Worm (Caenorhabditis elegans) whole organism, L4 larva: ENCODE results near the gene fbxb-41.
"Not testable (repeated sequence)": the region's sequence is repeated elsewhere in the genome, so short reads cannot be mapped to it uniquely, and the experiment has no call there.

ENCODE experiments used
- D1046.2 ChIP-seq: fragments of 200-800 bp; sonication (Bioruptor generic); IDR thresholded peaks from 2 replicates; pipeline ENCODE4 v1.3.6; 2022; ENCODE audit warnings: missing genetic modification characterization, missing compliant biosample characterization
- F37D6.2 ChIP-seq: sonication (generic microtip); optimal IDR thresholded peaks from 2 replicates; lab custom pipeline; 2016; ENCODE audit warnings: mild to moderate bottlenecking, missing genetic modification characterization, missing compliant biosample characterization
- R02D3.7 ChIP-seq: fragments of 150-350 bp; sonication (generic microtip); optimal IDR thresholded peaks from 3 replicates; lab custom pipeline; 2014; ENCODE audit warnings: missing biosample characterization, missing genetic modification characterization
- T20F7.1 ChIP-seq: fragments of 200-800 bp; sonication (Bioruptor generic); optimal IDR thresholded peaks from 2 replicates; lab custom pipeline; 2018; ENCODE audit warnings: mild to moderate bottlenecking, missing genetic modification characterization, missing compliant biosample characterization
- Y105C5A.15 ChIP-seq: fragments of 200-800 bp; sonication (Bioruptor generic); IDR thresholded peaks from 2 replicates; pipeline ENCODE4 v1.3.6; 2022; ENCODE audit warnings: missing genetic modification characterization, missing compliant biosample characterization
- Y48G9A.11 ChIP-seq: fragments of 200-800 bp; sonication (Bioruptor generic); IDR thresholded peaks from 2 replicates; pipeline ENCODE4 v1.3.6; 2022; ENCODE audit warnings: missing genetic modification reagents, missing genetic modification characterization, missing compliant biosample characterization
- Y5F2A.4 ChIP-seq: fragments of 200-800 bp; sonication (Bioruptor generic); optimal IDR thresholded peaks from 2 replicates; lab custom pipeline; 2018; ENCODE audit warnings: mild to moderate bottlenecking, missing genetic modification characterization, missing compliant biosample characterization
- Y75B8A.6 ChIP-seq: fragments of 200-800 bp; sonication (Bioruptor generic); IDR thresholded peaks from 2 replicates; pipeline ENCODE4 v1.3.6; 2022; ENCODE audit warnings: missing genetic modification reagents, missing genetic modification characterization, missing compliant biosample characterization
- attf-4 ChIP-seq: sonication (generic microtip); optimal IDR thresholded peaks from 3 replicates; lab custom pipeline; 2017; ENCODE audit warnings: missing biosample characterization, missing genetic modification characterization
- ceh-20 ChIP-seq: fragments of 200-800 bp; sonication (Bioruptor generic); IDR thresholded peaks from 2 replicates; pipeline ENCODE4 v1.3.6; 2022; ENCODE audit warnings: missing genetic modification reagents, missing genetic modification characterization, missing compliant biosample characterization
- ceh-32 ChIP-seq: sonication (generic microtip); optimal IDR thresholded peaks from 2 replicates; lab custom pipeline; 2016; ENCODE audit warnings: mild to moderate bottlenecking, missing genetic modification characterization, missing compliant biosample characterization; ENCODE audit not compliant: poor library complexity
- ctbp-1 ChIP-seq: fragments of 200-800 bp; sonication (Bioruptor generic); IDR thresholded peaks from 2 replicates; pipeline ENCODE4 v1.3.6; 2022; ENCODE audit warnings: missing genetic modification reagents, missing genetic modification characterization, missing compliant biosample characterization
- daf-16 ChIP-seq, 3 experiments: sonication (generic microtip); optimal IDR thresholded peaks; 2 replicates each; lab custom pipeline; 2016 to 2017; ENCODE audit warnings: missing genetic modification characterization in 3 of 3, missing genetic modification reagents in 3 of 3, mild to moderate bottlenecking in 2 of 3, missing compliant biosample characterization in 2 of 3, missing biosample characterization in 1 of 3, moderate library complexity in 1 of 3
- dmd-8 ChIP-seq: fragments of 200-800 bp; sonication (Bioruptor generic); IDR thresholded peaks from 2 replicates; pipeline ENCODE4 v1.3.6; 2022; ENCODE audit warnings: missing genetic modification characterization, missing compliant biosample characterization
- duxl-1 ChIP-seq: sonication (generic microtip); optimal IDR thresholded peaks from 2 replicates; lab custom pipeline; 2016; ENCODE audit warnings: mild to moderate bottlenecking, missing genetic modification characterization, moderate library complexity, missing compliant biosample characterization; ENCODE audit not compliant: poor library complexity
- egl-43 ChIP-seq: fragments of 200-800 bp; sonication (Bioruptor generic); IDR thresholded peaks from 2 replicates; pipeline ENCODE4 v1.3.6; 2022; ENCODE audit warnings: missing genetic modification reagents, missing genetic modification characterization, missing compliant biosample characterization
- madf-9 ChIP-seq: fragments of 200-800 bp; sonication (Bioruptor generic); conservative IDR thresholded peaks from 2 replicates; pipeline ENCODE4 v1.3.6; 2022; ENCODE audit warnings: missing genetic modification reagents, missing genetic modification characterization, missing compliant biosample characterization
- mdl-1 ChIP-seq, 2 experiments: fragments of 150-350 bp in 1 of 2; sonication (generic microtip) in 1 of 2; optimal IDR thresholded peaks; 2 replicates each; lab custom pipeline; 2014 to 2017; ENCODE audit warnings: missing biosample characterization in 2 of 2, missing genetic modification characterization in 2 of 2
- mdt-29 ChIP-seq: fragments of 200-800 bp; sonication (Bioruptor generic); IDR thresholded peaks from 2 replicates; pipeline ENCODE4 v1.3.6; 2022; ENCODE audit warnings: missing genetic modification reagents, missing genetic modification characterization, missing compliant biosample characterization
- mxl-3 ChIP-seq: fragments of 200-800 bp; sonication (Bioruptor generic); optimal IDR thresholded peaks from 2 replicates; lab custom pipeline; 2018; ENCODE audit warnings: mild to moderate bottlenecking, missing genetic modification characterization, missing compliant biosample characterization
- nhr-111 ChIP-seq: fragments of 200-800 bp; sonication (Bioruptor generic); optimal IDR thresholded peaks from 2 replicates; lab custom pipeline; 2018; ENCODE audit warnings: mild to moderate bottlenecking, missing genetic modification characterization, missing compliant biosample characterization
- nhr-237 ChIP-seq: sonication (generic microtip); optimal IDR thresholded peaks from 2 replicates; lab custom pipeline; 2017; ENCODE audit warnings: missing biosample characterization, missing genetic modification characterization
- nhr-25 ChIP-seq: sonication (generic microtip); optimal IDR thresholded peaks from 2 replicates; lab custom pipeline; 2017; ENCODE audit warnings: missing genetic modification characterization, mild to moderate bottlenecking, missing compliant biosample characterization, antibody characterized with exemption, moderate library complexity, borderline replicate concordance; ENCODE audit not compliant: insufficient read depth
- nhr-28 ChIP-seq: fragments of 150-350 bp; optimal IDR thresholded peaks from 2 replicates; lab custom pipeline; 2014; ENCODE audit warnings: missing biosample characterization, missing genetic modification characterization
- nhr-77 ChIP-seq: fragments of 150-350 bp; optimal IDR thresholded peaks from 2 replicates; lab custom pipeline; 2014; ENCODE audit warnings: missing biosample characterization, missing genetic modification characterization
- pha-4 ChIP-seq, 2 experiments: fragments of 150-350 bp in 1 of 2; fragments of 200-800 bp in 1 of 2; sonication (Bioruptor generic) in 1 of 2; IDR thresholded peaks in 1 of 2; optimal IDR thresholded peaks in 1 of 2; 2 replicates each; pipeline versions ENCODE4 v1.3.6 to Lab custom; 2014 to 2022; ENCODE audit warnings: missing genetic modification characterization in 2 of 2, missing genetic modification reagents in 2 of 2, missing biosample characterization in 1 of 2, missing compliant biosample characterization in 1 of 2
- spr-3 ChIP-seq: fragments of 200-800 bp; sonication (Bioruptor generic); optimal IDR thresholded peaks from 2 replicates; lab custom pipeline; 2018; ENCODE audit warnings: mild to moderate bottlenecking, missing genetic modification characterization, missing compliant biosample characterization
- tra-1 ChIP-seq: fragments of 200-800 bp; sonication (Bioruptor generic); IDR thresholded peaks from 2 replicates; pipeline ENCODE4 v1.3.6; 2022; ENCODE audit warnings: missing genetic modification reagents, missing genetic modification characterization, missing compliant biosample characterization
- zfp-3 ChIP-seq: fragments of 200-800 bp; sonication (Bioruptor generic); conservative IDR thresholded peaks from 2 replicates; pipeline ENCODE4 v1.3.6; 2022; ENCODE audit warnings: missing genetic modification reagents, missing genetic modification characterization, missing compliant biosample characterization
- zip-11 ChIP-seq: fragments of 200-800 bp; sonication (Bioruptor generic); IDR thresholded peaks from 2 replicates; pipeline ENCODE4 v1.3.6; 2022; ENCODE audit warnings: missing genetic modification characterization, missing compliant biosample characterization
- ztf-7 ChIP-seq: fragments of 150-350 bp; optimal IDR thresholded peaks from 2 replicates; lab custom pipeline; 2014; ENCODE audit warnings: missing biosample characterization, missing genetic modification characterization

fbxb-41 gene

ce11 chrII:1071432-1071831, 29.3 kb upstream of the fbxb-41 start:
- no peak for TF ChIP-seq ctbp-1 (GFP tag; lab: Robert Waterston, UW)

DNA sequence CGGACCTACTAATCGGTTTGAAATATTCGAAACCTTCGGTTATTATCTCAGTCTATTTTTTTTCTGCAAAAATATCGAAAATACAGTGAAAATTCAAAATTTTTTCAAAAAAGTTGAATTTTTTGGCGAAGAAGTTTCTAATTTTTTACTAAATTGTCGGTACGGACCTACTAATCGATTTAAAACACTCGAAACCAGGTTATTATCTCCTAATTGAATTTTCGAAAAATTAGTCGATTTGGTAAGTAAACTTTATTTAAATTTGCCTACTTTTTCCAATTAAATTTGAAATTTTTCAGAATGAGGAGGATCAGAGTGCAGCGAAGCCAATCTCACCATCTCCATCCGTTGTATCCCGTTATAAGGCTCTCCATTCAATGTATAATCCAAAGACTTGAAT, 28.7 kb upstream of the fbxb-41 start, which contains the start of gene K02E7.12:
TSS of gene K02E7.12 (plus strand) at position 301 of the 400 bp plus-strand sequence.
- TF ChIP-seq duxl-1 (tag; lab: Kevin White, UChicago) (no peak), T20F7.1 (no peak), zfp-3 (no peak), Y48G9A.11 (GFP tag; lab: Robert Waterston, UW) (no peak), ceh-32 (no peak), Y5F2A.4 (GFP tag; lab: Kevin White, UChicago) (no peak), dmd-8 (GFP tag; lab: Robert Waterston, UW) (no peak), nhr-111 (GFP tag; lab: Kevin White, UChicago) (no peak), spr-3 (GFP tag; lab: Kevin White, UChicago) (no peak), pha-4 (GFP tag; IDR thresholded peaks at IDR 0.05; lab: Robert Waterston, UW) (no peak), pha-4 (tag; optimal IDR thresholded peaks at IDR 0.05; lab: Kevin White, UChicago) (no peak), zip-11 (no peak), nhr-237 (tag; lab: Kevin White, UChicago) (no peak), mdl-1 (tag; optimal IDR thresholded peaks at IDR 0.05; lab: Kevin White, UChicago) (no peak), ztf-7 (tag; lab: Kevin White, UChicago) (no peak), nhr-25 (tag; lab: Kevin White, UChicago) (no peak)

ce11 chrII:1066907-1067306, 24.8 kb upstream of the fbxb-41 start, which contains the start of gene K02E7.10:
K02E7.10 (minus strand) TSS chrII:1067007.
- no peak for TF ChIP-seq D1046.2 (GFP tag; lab: Robert Waterston, UW)
- no peak for TF ChIP-seq nhr-77 (tag; lab: Kevin White, UChicago)
- no peak for TF ChIP-seq ceh-20 (GFP tag; lab: Robert Waterston, UW)
- no peak for TF ChIP-seq Y75B8A.6 (GFP tag; lab: Robert Waterston, UW)
- TF ChIP-seq F37D6.2 (tag; lab: Kevin White, UChicago) = no peak
- TF ChIP-seq attf-4 = no peak
- no peak for TF ChIP-seq madf-9 (GFP tag; lab: Robert Waterston, UW)
- TF ChIP-seq egl-43 (GFP tag; lab: Robert Waterston, UW) = no peak
- no peak for TF ChIP-seq Y105C5A.15 (GFP tag; lab: Robert Waterston, UW)
- no peak for TF ChIP-seq R02D3.7

- TF ChIP-seq daf-16 (GFP tag; optimal IDR thresholded peaks at IDR 0.05; lab: Kevin White, UChicago) (no peak), daf-16 (tag; optimal IDR thresholded peaks at IDR 0.05; lab: Kevin White, UChicago) (peak; percentile 33), nhr-28 (tag; lab: Kevin White, UChicago) (peak; percentile 62), tra-1 (peak; percentile 57), mxl-3 (GFP tag; lab: Kevin White, UChicago) (no peak)
Observed at ce11 chrII:1063926-1064325, 21.8 kb upstream of the fbxb-41 start.

ce11 chrII:1060702-1061101, 18.6 kb upstream of the fbxb-41 start, which contains the start of gene btb-10:
btb-10 (minus strand) TSS chrII:1060802.
- not testable (repeated sequence) for TF ChIP-seq nhr-28 (tag; lab: Kevin White, UChicago); mdt-29 (GFP tag; lab: Robert Waterston, UW); D1046.2 (GFP tag; lab: Robert Waterston, UW)
- TF ChIP-seq, all 104 proteins: peak for 0; not testable (repeated sequence) for 104
